Worm (Caenorhabditis elegans) whole organism, L4/young adult: ENCODE measurements around the gene F49H6.8.

Experiments
- W03F9.2 ChIP-seq: fragments of 150-350 bp; optimal IDR thresholded peaks from 2 replicates; lab custom pipeline; 2014; ENCODE audit warnings: missing biosample characterization, missing genetic modification characterization
- dao-5 ChIP-seq: sonication (generic microtip); optimal IDR thresholded peaks from 2 replicates; lab custom pipeline; 2016; ENCODE audit warnings: missing genotype, missing genetic modification characterization, moderate library complexity, missing compliant biosample characterization
- him-1 ChIP-seq: sonication (generic microtip); optimal IDR thresholded peaks from 2 replicates; lab custom pipeline; 2016; ENCODE audit warnings: missing genotype, missing genetic modification reagents, missing genetic modification characterization, missing compliant biosample characterization

F49H6.8 gene

DNA sequence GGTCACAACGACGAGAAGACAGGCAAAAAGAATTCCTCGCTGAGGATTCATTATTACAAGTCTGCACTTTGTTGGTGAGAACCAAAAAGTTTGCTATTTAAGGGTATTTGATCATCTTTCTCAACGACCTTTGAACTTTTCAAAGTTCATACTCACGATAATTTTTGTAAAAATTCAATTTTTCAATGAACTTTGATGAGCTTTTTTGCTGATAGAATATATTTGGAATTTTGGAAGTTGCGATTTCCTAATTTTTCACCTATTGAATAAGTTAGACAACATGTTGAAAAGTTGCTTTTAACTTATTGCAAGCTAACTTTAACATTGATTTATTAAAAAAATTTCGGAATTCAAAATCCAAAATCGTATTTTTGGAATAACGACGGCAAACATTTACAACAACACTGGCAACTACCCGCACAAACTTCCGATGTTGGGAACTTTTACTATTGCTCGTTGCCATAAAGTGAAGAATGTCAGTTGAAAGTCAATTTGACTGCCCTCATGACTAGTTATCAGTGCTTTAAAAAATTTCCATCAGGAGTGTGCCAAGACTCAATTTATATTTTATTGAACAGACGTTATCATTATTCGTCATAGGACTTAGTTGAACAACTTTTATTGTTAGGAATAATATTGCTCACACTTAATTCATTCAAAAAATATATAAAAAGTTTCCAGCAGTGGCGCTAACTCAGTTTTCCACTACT lies at the start of gene F49H6.8, which contains the start of gene F49H6.5:
F49H6.8 (minus strand) TSS at position 51 of the 710 bp plus-strand sequence.
F49H6.5 (plus strand) TSS at position 629 of the 710 bp plus-strand sequence.
- no peak for TF ChIP-seq him-1 (tag; lab: Kevin White, UChicago)
- TF ChIP-seq W03F9.2 (tag; lab: Kevin White, UChicago) = no peak
- TF ChIP-seq dao-5 (tag; lab: Kevin White, UChicago) = no peak

- TF ChIP-seq dao-5 (tag; lab: Kevin White, UChicago) (no peak), him-1 (tag; lab: Kevin White, UChicago) (no peak), W03F9.2 (tag; lab: Kevin White, UChicago) (no peak)
Observed at ce11 chrV:17071578-17071977, 49.1 kb upstream of the F49H6.8 start, which contains the start of gene srbc-14. Gene srbc-14, minus strand, starts transcription at chrV:17071678.

- TF ChIP-seq him-1 (tag; lab: Kevin White, UChicago) (no peak), dao-5 (tag; lab: Kevin White, UChicago) (no peak), W03F9.2 (tag; lab: Kevin White, UChicago) (no peak)
Observed at ce11 chrV:17068839-17069238, 46.4 kb upstream of the F49H6.8 start, which contains the start of gene T05E12.8. Gene T05E12.8, plus strand, starts transcription at chrV:17069139.

DNA sequence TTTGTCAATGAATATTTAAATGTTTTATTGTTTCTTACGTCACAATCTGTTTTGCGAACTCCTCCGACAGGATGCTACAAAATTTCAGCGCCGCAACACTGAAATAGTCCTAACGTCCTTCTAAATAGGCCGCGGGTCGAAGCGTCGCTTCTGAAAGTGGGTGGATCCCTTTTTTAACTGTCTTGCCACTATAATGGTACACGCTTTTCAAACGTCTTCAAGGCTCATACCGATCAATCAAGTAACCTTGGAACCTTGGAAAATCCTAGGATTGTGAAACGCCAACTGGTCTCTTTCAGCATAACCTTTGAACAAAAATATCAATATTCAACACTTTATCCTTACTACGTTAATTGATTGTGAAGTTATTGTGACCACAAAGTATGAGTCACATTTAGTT lies 44.2 kb upstream of the F49H6.8 start:
- TF ChIP-seq W03F9.2 (tag; lab: Kevin White, UChicago) = no peak
- no peak for TF ChIP-seq dao-5 (tag; lab: Kevin White, UChicago)
- TF ChIP-seq him-1 (tag; lab: Kevin White, UChicago) = no peak

DNA sequence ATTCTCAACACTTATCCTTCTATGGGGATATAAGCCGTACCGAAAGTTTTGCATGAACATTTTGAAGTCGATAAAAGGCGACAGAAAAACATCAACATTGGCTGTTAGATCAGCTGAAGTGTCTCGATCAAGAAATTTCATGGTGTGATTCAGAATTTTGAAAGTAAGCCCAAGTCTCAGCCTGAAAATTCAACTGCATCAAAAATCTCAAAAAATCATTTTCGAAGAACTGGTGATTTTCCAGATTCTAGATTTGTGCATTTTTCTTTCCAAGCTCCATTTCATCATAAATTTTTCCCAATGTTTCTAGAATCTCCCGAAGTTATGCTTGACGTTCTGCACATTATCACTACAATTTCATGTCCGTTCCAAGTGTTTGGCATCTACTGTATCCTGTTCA lies 42.2 kb upstream of the F49H6.8 start, which contains the start of gene srh-255:
srh-255 (plus strand) TSS at position 301 of the 400 bp plus-strand sequence.
- TF ChIP-seq dao-5 (tag; lab: Kevin White, UChicago) (no peak), W03F9.2 (tag; lab: Kevin White, UChicago) (no peak), him-1 (tag; lab: Kevin White, UChicago) (no peak)

DNA sequence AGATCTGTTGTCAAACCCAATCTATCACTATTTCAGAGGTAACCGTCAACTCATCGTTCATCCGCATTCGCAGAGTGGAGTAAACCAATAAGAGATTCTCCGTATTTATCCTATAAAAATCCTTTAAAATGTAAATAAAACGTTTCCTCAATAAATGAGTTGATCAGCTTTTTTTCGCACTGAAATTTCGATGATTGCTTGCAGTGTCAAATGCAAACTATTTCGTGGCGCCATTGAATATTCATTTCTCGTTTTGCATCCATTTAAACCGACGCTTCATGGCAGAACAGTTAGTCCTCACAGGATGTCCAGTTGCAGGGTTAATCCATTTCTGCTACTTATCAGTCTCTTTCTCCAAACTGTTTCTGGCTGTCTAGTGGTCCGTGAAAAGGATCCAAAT lies 39.1 kb upstream of the F49H6.8 start, which contains the start of gene F28B1.9:
F28B1.9 (plus strand) TSS at position 301 of the 400 bp plus-strand sequence.
- TF ChIP-seq dao-5 (tag; lab: Kevin White, UChicago) (no peak), him-1 (tag; lab: Kevin White, UChicago) (no peak), W03F9.2 (tag; lab: Kevin White, UChicago) (no peak)

DNA sequence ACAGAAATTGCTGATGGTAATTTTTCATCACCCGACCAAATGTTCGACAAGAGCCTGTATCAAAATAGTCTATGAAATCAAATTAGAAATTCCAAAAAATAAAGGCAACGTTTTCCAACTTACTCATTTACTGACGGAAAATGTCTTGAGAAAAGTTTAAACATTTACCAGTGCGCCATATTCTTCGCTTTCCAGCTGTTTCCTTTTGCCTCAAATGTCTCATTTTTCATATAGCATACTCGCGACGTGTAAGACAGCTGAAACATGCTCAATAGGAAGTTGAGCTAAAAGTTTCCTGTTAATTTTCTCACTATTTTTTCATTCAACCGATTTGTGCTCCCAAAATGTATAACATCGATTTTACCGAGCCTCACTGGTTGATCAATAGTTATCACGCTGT lies 37.5 kb upstream of the F49H6.8 start, which contains the start of gene sri-66:
sri-66 (plus strand) TSS at position 301 of the 400 bp plus-strand sequence.
- TF ChIP-seq dao-5 (tag; lab: Kevin White, UChicago) = no peak
- no peak for TF ChIP-seq W03F9.2 (tag; lab: Kevin White, UChicago)
- no peak for TF ChIP-seq him-1 (tag; lab: Kevin White, UChicago)

DNA sequence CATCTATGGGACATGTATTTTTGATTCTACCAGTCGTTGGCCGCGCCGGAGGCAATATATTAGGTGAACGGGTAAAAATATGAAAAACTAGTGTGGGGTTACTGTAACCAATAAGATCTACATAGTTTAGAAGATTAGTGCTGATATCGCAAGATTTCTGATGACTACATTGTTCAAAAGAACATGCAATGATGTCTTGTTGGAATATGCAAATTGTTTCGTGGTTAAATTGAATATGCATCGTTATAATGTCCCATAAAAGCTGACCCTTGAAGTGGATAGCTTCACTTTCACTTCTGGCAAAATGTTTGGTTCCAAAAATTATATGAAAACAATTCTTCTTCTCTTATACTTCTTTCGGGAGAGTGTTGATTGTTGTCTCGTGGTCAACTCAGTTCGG lies 22.0 kb upstream of the F49H6.8 start, which contains the start of gene F28B1.2:
F28B1.2 (plus strand) TSS at position 301 of the 400 bp plus-strand sequence.
- TF ChIP-seq W03F9.2 (tag; lab: Kevin White, UChicago) (no peak), dao-5 (tag; lab: Kevin White, UChicago) (no peak)

DNA sequence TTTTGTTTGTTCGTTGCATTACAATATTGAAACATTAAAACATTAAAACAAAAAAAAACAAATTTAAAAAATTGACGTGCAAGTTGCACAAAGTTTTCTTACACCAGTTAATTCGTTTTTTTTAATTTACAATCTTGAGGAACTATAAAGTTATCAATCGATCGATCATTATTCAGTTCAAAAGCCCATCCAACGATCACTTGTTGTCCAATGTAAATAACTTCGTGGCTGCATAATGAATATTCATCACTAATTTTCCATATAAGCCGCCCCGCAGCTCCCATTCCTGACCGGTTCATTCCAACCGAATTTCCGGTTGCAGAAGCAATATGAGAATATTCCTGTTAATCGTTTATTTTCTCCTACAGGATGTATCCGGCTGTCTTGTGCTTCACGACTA lies 19.8 kb upstream of the F49H6.8 start, which contains the start of gene hpo-33:
hpo-33 (plus strand) TSS at position 301 of the 400 bp plus-strand sequence.
- TF ChIP-seq W03F9.2 (tag; lab: Kevin White, UChicago) (no peak), him-1 (tag; lab: Kevin White, UChicago) (no peak), dao-5 (tag; lab: Kevin White, UChicago) (no peak)

ce11 chrV:17035850-17036249 lies 13.4 kb upstream of the F49H6.8 start, which contains the start of gene srz-94:
Gene srz-94, minus strand, starts transcription at chrV:17035950.
- TF ChIP-seq dao-5 (tag; lab: Kevin White, UChicago) (no peak), him-1 (tag; lab: Kevin White, UChicago) (no peak), W03F9.2 (tag; lab: Kevin White, UChicago) (no peak)

ce11 chrV:17030430-17030829 lies 8.0 kb upstream of the F49H6.8 start:
- TF ChIP-seq dao-5 (tag; lab: Kevin White, UChicago) (no peak), him-1 (tag; lab: Kevin White, UChicago) (no peak), W03F9.2 (tag; lab: Kevin White, UChicago) (no peak)

DNA sequence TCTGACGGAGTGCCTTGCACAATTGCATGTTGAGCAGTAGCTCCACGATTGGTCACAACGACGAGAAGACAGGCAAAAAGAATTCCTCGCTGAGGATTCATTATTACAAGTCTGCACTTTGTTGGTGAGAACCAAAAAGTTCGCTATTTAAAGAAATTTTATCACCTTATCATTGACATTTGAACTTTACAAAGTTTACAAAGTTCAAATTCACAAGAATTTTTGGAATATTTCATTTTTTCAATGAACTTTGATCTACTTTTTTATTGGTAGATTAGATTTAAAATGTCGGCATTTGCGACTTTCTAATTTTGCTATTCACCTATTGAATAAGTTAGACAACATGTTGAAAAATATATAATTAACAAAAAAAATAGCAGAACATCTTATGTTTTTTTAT lies 3.8 kb upstream of the F49H6.8 start, which contains the start of gene F49H6.15:
F49H6.15 (minus strand) TSS at position 101 of the 400 bp plus-strand sequence.
- no peak for TF ChIP-seq him-1 (tag; lab: Kevin White, UChicago)
- TF ChIP-seq W03F9.2 (tag; lab: Kevin White, UChicago) = no peak
- TF ChIP-seq dao-5 (tag; lab: Kevin White, UChicago) = no peak

- no peak for TF ChIP-seq W03F9.2 (tag; lab: Kevin White, UChicago)
- TF ChIP-seq dao-5 (tag; lab: Kevin White, UChicago) = no peak
- TF ChIP-seq him-1 (tag; lab: Kevin White, UChicago) = no peak
Observed at ce11 chrV:17021361-17021760, 1.1 kb downstream of the F49H6.8 start, which contains the start of gene F49H6.12. Gene F49H6.12, minus strand, starts transcription at chrV:17021461.
